Worm (Caenorhabditis elegans) whole organism, L3 larva: ENCODE results near the gene Y82E9BR.22.

Source experiments
- R02D3.7 ChIP-seq: fragments of 150-350 bp; optimal IDR thresholded peaks from 2 replicates; lab custom pipeline; 2014; ENCODE audit warnings: missing biosample characterization, missing genetic modification characterization
- ZK546.5 ChIP-seq: sonication (generic microtip); optimal IDR thresholded peaks from 2 replicates; lab custom pipeline; 2017; ENCODE audit warnings: missing biosample characterization, missing genetic modification characterization
- aly-2 ChIP-seq: fragments of 150-350 bp; optimal IDR thresholded peaks from 2 replicates; lab custom pipeline; 2014; ENCODE audit warnings: missing biosample characterization, missing genetic modification characterization
- ama-1 ChIP-seq: fragments of 150-350 bp; optimal IDR thresholded peaks from 2 replicates; lab custom pipeline; 2018
- ceh-16 ChIP-seq: sonication (generic microtip); optimal IDR thresholded peaks from 2 replicates; lab custom pipeline; 2017; ENCODE audit warnings: missing biosample characterization, missing genetic modification characterization
- ceh-28 ChIP-seq: fragments of 150-350 bp; optimal IDR thresholded peaks from 2 replicates; lab custom pipeline; 2014; ENCODE audit warnings: missing biosample characterization, missing genetic modification reagents, missing genetic modification characterization
- ceh-82 ChIP-seq: fragments of 150-350 bp; optimal IDR thresholded peaks from 2 replicates; lab custom pipeline; 2014; ENCODE audit warnings: missing biosample characterization, missing genetic modification characterization
- ceh-9 ChIP-seq: sonication (generic microtip); optimal IDR thresholded peaks from 2 replicates; lab custom pipeline; 2018; ENCODE audit warnings: missing biosample characterization, missing genetic modification characterization
- daf-12 ChIP-seq: fragments of 150-350 bp; optimal IDR thresholded peaks from 2 replicates; lab custom pipeline; 2014; ENCODE audit warnings: missing biosample characterization, missing genetic modification reagents, missing genetic modification characterization
- egl-27 ChIP-seq: sonication (generic microtip); optimal IDR thresholded peaks from 4 replicates; lab custom pipeline; 2017; ENCODE audit warnings: missing biosample characterization, missing genetic modification reagents, missing genetic modification characterization
- egl-5 ChIP-seq: fragments of 150-350 bp; optimal IDR thresholded peaks from 2 replicates; lab custom pipeline; 2017; ENCODE audit warnings: missing biosample characterization, missing genetic modification reagents, missing genetic modification characterization, inconsistent platforms
- elt-1 ChIP-seq: fragments of 150-350 bp; optimal IDR thresholded peaks from 2 replicates; lab custom pipeline; 2014; ENCODE audit warnings: missing biosample characterization, missing genetic modification characterization
- elt-2 ChIP-seq: sonication (generic microtip); optimal IDR thresholded peaks from 2 replicates; lab custom pipeline; 2016; ENCODE audit warnings: missing genetic modification reagents, mild to moderate bottlenecking, missing genetic modification characterization, missing compliant biosample characterization
- elt-3 ChIP-seq, 3 experiments: fragments of 150-350 bp in 1 of 3; sonication (generic microtip) in 2 of 3; optimal IDR thresholded peaks; 2 replicates in 2 of 3; 4 replicates in 1 of 3; lab custom pipeline; 2014 to 2017; ENCODE audit warnings: missing biosample characterization in 3 of 3, missing genetic modification characterization in 3 of 3
- eor-1 ChIP-seq, 2 experiments: fragments of 150-350 bp; optimal IDR thresholded peaks; 2 replicates each; lab custom pipeline; 2014 to 2018; ENCODE audit warnings: missing biosample characterization in 2 of 2, missing genetic modification characterization in 2 of 2
- fkh-10 ChIP-seq: sonication (generic microtip); optimal IDR thresholded peaks from 2 replicates; lab custom pipeline; 2017; ENCODE audit warnings: missing biosample characterization, missing genetic modification reagents, missing genetic modification characterization
- fkh-2 ChIP-seq: fragments of 150-350 bp; optimal IDR thresholded peaks from 2 replicates; lab custom pipeline; 2014; ENCODE audit warnings: missing biosample characterization, missing genetic modification reagents, missing genetic modification characterization
- fos-1 ChIP-seq: fragments of 150-350 bp; optimal IDR thresholded peaks from 2 replicates; lab custom pipeline; 2014; ENCODE audit warnings: missing biosample characterization, missing genetic modification characterization
- hmg-11 ChIP-seq: sonication (generic microtip); optimal IDR thresholded peaks from 2 replicates; lab custom pipeline; 2016; ENCODE audit warnings: missing genetic modification characterization, missing compliant biosample characterization
- jun-1 ChIP-seq: fragments of 150-350 bp; optimal IDR thresholded peaks from 2 replicates; lab custom pipeline; 2014; ENCODE audit warnings: missing biosample characterization, missing genetic modification reagents, missing genetic modification characterization
- lin-15B ChIP-seq: fragments of 150-350 bp; optimal IDR thresholded peaks from 2 replicates; lab custom pipeline; 2014; ENCODE audit warnings: missing biosample characterization, missing genetic modification characterization
- lin-39 ChIP-seq: fragments of 150-350 bp; optimal IDR thresholded peaks from 2 replicates; lab custom pipeline; 2018; ENCODE audit warnings: missing biosample characterization, missing genetic modification reagents, missing genetic modification characterization
- lsy-12 ChIP-seq: sonication (generic microtip); optimal IDR thresholded peaks from 2 replicates; lab custom pipeline; 2016; ENCODE audit warnings: mild to moderate bottlenecking, missing genetic modification characterization, missing compliant biosample characterization
- mdl-1 ChIP-seq: fragments of 150-350 bp; optimal IDR thresholded peaks from 2 replicates; lab custom pipeline; 2014; ENCODE audit warnings: missing biosample characterization, missing genetic modification characterization
- mml-1 ChIP-seq: fragments of 150-350 bp; sonication (generic microtip); optimal IDR thresholded peaks from 3 replicates; lab custom pipeline; 2014; ENCODE audit warnings: missing biosample characterization, missing genetic modification characterization
- nfya-1 ChIP-seq: sonication (generic microtip); optimal IDR thresholded peaks from 2 replicates; lab custom pipeline; 2017; ENCODE audit warnings: missing genetic modification characterization, mild to moderate bottlenecking, missing compliant biosample characterization, antibody characterized with exemption, moderate library complexity; ENCODE audit not compliant: insufficient read depth
- nhr-11 ChIP-seq: fragments of 150-350 bp; optimal IDR thresholded peaks from 2 replicates; lab custom pipeline; 2014; ENCODE audit warnings: missing biosample characterization, missing genetic modification characterization
- nhr-12 ChIP-seq: fragments of 150-350 bp; optimal IDR thresholded peaks from 2 replicates; lab custom pipeline; 2014; ENCODE audit warnings: missing biosample characterization, missing genetic modification characterization
- nhr-23 ChIP-seq: fragments of 150-350 bp; optimal IDR thresholded peaks from 2 replicates; lab custom pipeline; 2014; ENCODE audit warnings: missing biosample characterization, missing genetic modification reagents, missing genetic modification characterization
- nhr-237 ChIP-seq: fragments of 150-350 bp; optimal IDR thresholded peaks from 2 replicates; lab custom pipeline; 2014; ENCODE audit warnings: missing biosample characterization, missing genetic modification characterization
- nhr-25 ChIP-seq: sonication (generic microtip); optimal IDR thresholded peaks from 2 replicates; lab custom pipeline; 2017; ENCODE audit warnings: missing biosample characterization, missing genetic modification characterization
- nhr-28 ChIP-seq: fragments of 150-350 bp; optimal IDR thresholded peaks from 2 replicates; lab custom pipeline; 2014; ENCODE audit warnings: missing biosample characterization, missing genetic modification characterization
- nhr-43 ChIP-seq: sonication (generic microtip); optimal IDR thresholded peaks from 2 replicates; lab custom pipeline; 2016; ENCODE audit warnings: mild to moderate bottlenecking, missing genetic modification characterization, missing compliant biosample characterization; ENCODE audit not compliant: poor library complexity, severe bottlenecking
- nhr-67 ChIP-seq: fragments of 150-350 bp; optimal IDR thresholded peaks from 2 replicates; lab custom pipeline; 2014; ENCODE audit warnings: missing biosample characterization, missing genetic modification characterization
- nhr-76 ChIP-seq: fragments of 150-350 bp; sonication (generic microtip); optimal IDR thresholded peaks from 5 replicates; lab custom pipeline; 2014; ENCODE audit warnings: missing biosample characterization, missing genetic modification characterization
- nhr-77 ChIP-seq: fragments of 150-350 bp; optimal IDR thresholded peaks from 2 replicates; lab custom pipeline; 2014; ENCODE audit warnings: missing biosample characterization, missing genetic modification characterization
- pha-4 ChIP-seq: fragments of 150-350 bp; optimal IDR thresholded peaks from 2 replicates; lab custom pipeline; 2014; ENCODE audit warnings: missing biosample characterization, missing genetic modification reagents, missing genetic modification characterization
- pqm-1 ChIP-seq: fragments of 150-350 bp; optimal IDR thresholded peaks from 2 replicates; lab custom pipeline; 2017; ENCODE audit warnings: missing biosample characterization, missing genetic modification characterization, inconsistent platforms
- sea-2 ChIP-seq: fragments of 150-350 bp; sonication (generic microtip); optimal IDR thresholded peaks from 4 replicates; lab custom pipeline; 2014; ENCODE audit warnings: missing biosample characterization, missing genetic modification reagents, missing genetic modification characterization
- skn-1 ChIP-seq: fragments of 150-350 bp; optimal IDR thresholded peaks from 2 replicates; lab custom pipeline; 2014; ENCODE audit warnings: missing biosample characterization, missing genetic modification characterization
- snpc-4 ChIP-seq: fragments of 150-350 bp; optimal IDR thresholded peaks from 2 replicates; lab custom pipeline; 2014; ENCODE audit warnings: missing biosample characterization, missing genetic modification characterization
- tbx-2 ChIP-seq: sonication (generic microtip); optimal IDR thresholded peaks from 2 replicates; lab custom pipeline; 2016; ENCODE audit warnings: mild to moderate bottlenecking, missing genetic modification characterization, missing compliant biosample characterization
- unc-39 ChIP-seq: sonication (generic microtip); optimal IDR thresholded peaks from 4 replicates; lab custom pipeline; 2017; ENCODE audit warnings: missing biosample characterization, missing genetic modification characterization
- unc-62 ChIP-seq: fragments of 150-350 bp; sonication (generic microtip); optimal IDR thresholded peaks from 4 replicates; lab custom pipeline; 2014; ENCODE audit warnings: missing biosample characterization, missing genetic modification reagents, missing genetic modification characterization
- zag-1 ChIP-seq: fragments of 150-350 bp; optimal IDR thresholded peaks from 2 replicates; lab custom pipeline; 2014; ENCODE audit warnings: missing biosample characterization, missing genetic modification characterization
- ztf-11 ChIP-seq: fragments of 150-350 bp; optimal IDR thresholded peaks from 2 replicates; lab custom pipeline; 2014; ENCODE audit warnings: missing biosample characterization, missing genetic modification characterization
- ztf-4 ChIP-seq: fragments of 150-350 bp; optimal IDR thresholded peaks from 2 replicates; lab custom pipeline; 2014; ENCODE audit warnings: missing biosample characterization, missing genetic modification characterization

Y82E9BR.22 gene

DNA sequence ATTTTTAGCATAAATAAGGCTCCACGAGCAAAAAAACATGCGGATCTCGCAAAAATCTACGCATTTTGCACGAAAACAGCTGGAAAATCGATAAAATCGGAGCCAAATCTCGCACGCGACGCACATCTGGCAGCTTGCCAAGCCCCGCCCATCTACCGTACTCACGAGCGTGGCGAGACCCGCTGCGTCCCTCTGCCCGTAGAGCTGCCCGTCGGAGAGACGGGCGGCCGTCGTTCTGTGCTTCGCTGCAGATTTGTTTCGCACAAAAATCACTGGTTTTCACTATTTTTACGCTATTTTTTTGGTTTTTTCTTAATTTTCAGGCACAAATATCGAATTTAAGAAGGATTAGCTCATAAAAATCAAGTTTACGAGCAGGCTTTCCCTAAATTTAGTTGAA, 9.7 kb upstream of the Y82E9BR.22 start:
- TF ChIP-seq pha-4 (tag; lab: Kevin White, UChicago) (peak; percentile 94), elt-2 (peak; percentile 81), nhr-23 (tag; lab: Kevin White, UChicago) (peak; percentile 91), egl-5 (tag; lab: Kevin White, UChicago) (peak; percentile 71), sea-2 (GFP tag; lab: Kevin White, UChicago) (no peak), ama-1 (lab: Kevin White, UChicago) (peak; percentile 88), ztf-11 (tag; lab: Kevin White, UChicago) (no peak), nhr-12 (no peak), hmg-11 (tag; lab: Kevin White, UChicago) (peak; percentile 87), elt-1 (tag; lab: Kevin White, UChicago) (peak; percentile 46), skn-1 (tag; lab: Kevin White, UChicago) (peak; percentile 30), ztf-4 (tag; lab: Kevin White, UChicago) (no peak), fkh-10 (GFP tag; lab: Kevin White, UChicago) (no peak), nhr-76 (tag; lab: Kevin White, UChicago) (no peak), eor-1 (tag; optimal IDR thresholded peaks at IDR 0.05; lab: Kevin White, UChicago) (no peak), pqm-1 (tag; lab: Kevin White, UChicago) (no peak), mdl-1 (tag; lab: Kevin White, UChicago) (peak; percentile 8), fkh-2 (tag; lab: Kevin White, UChicago) (no peak), egl-27 (tag; lab: Kevin White, UChicago) (peak; percentile 31), jun-1 (peak; percentile 73), ZK546.5 (tag; lab: Kevin White, UChicago) (peak; percentile 86), ceh-82 (tag; lab: Kevin White, UChicago) (peak; percentile 3), zag-1 (tag; lab: Kevin White, UChicago) (no peak), ceh-9 (no peak), ceh-28 (tag; lab: Kevin White, UChicago) (peak; percentile 82), nhr-43 (peak; percentile 60), nhr-67 (tag; lab: Kevin White, UChicago) (no peak), nhr-237 (tag; lab: Kevin White, UChicago) (no peak), lsy-12 (peak; percentile 90), nhr-28 (tag; lab: Kevin White, UChicago) (no peak), nhr-25 (tag; lab: Kevin White, UChicago) (peak; percentile 94), aly-2 (tag; lab: Kevin White, UChicago) (no peak), lin-15B (peak; percentile 94), unc-39 (tag; lab: Kevin White, UChicago) (no peak), ceh-16 (tag; lab: Kevin White, UChicago) (peak; percentile 42), R02D3.7 (peak; percentile 59), daf-12 (tag; lab: Kevin White, UChicago) (no peak), nfya-1 (tag; lab: Kevin White, UChicago) (peak; percentile 99), unc-62 (no peak), fos-1 (tag; lab: Kevin White, UChicago) (peak; percentile 66), nhr-11 (tag; lab: Kevin White, UChicago) (peak; percentile 47), nhr-77 (no peak), lin-39 (tag; lab: Kevin White, UChicago) (peak; percentile 98), tbx-2 (tag; lab: Kevin White, UChicago) (peak; percentile 55), mml-1 (tag; lab: Kevin White, UChicago) (no peak), snpc-4 (tag; lab: Kevin White, UChicago) (peak; percentile 86), elt-3 (tag; optimal IDR thresholded peaks at IDR 0.05; lab: Kevin White, UChicago) (peak in 1 of 3 experiments; percentile 58)
- TF ChIP-seq, all 47 proteins: peak for 27
